Worm (Caenorhabditis elegans) whole organism, L4/young adult: ENCODE data around the gene M116.5.

Experiments
- W03F9.2 ChIP-seq: fragments of 150-350 bp; optimal IDR thresholded peaks from 2 replicates; lab custom pipeline; 2014; ENCODE audit warnings: missing biosample characterization, missing genetic modification characterization
- him-1 ChIP-seq: sonication (generic microtip); optimal IDR thresholded peaks from 2 replicates; lab custom pipeline; 2016; ENCODE audit warnings: missing genotype, missing genetic modification reagents, missing genetic modification characterization, missing compliant biosample characterization

ce11 chrIV:8377501-8377900 lies 43.4 kb downstream of the M116.5 start, which contains the start of gene D2096.7:
- TF ChIP-seq him-1 (tag; lab: Kevin White, UChicago) (no peak), W03F9.2 (no peak)
